Worm (Caenorhabditis elegans) whole organism, L4 larva: ENCODE measurements around the gene ZK1055.6.

Experiments
- aly-2 ChIP-seq: sonication (generic microtip); optimal IDR thresholded peaks from 2 replicates; lab custom pipeline; 2018; ENCODE audit warnings: missing biosample characterization, missing genetic modification characterization
- nhr-10 ChIP-seq: fragments of 150-350 bp; optimal IDR thresholded peaks from 2 replicates; lab custom pipeline; 2014; ENCODE audit warnings: missing biosample characterization, missing genetic modification characterization
- nhr-25 ChIP-seq: sonication (generic microtip); optimal IDR thresholded peaks from 2 replicates; lab custom pipeline; 2017; ENCODE audit warnings: missing genetic modification characterization, mild to moderate bottlenecking, missing compliant biosample characterization, antibody characterized with exemption, moderate library complexity, borderline replicate concordance; ENCODE audit not compliant: insufficient read depth

DNA sequence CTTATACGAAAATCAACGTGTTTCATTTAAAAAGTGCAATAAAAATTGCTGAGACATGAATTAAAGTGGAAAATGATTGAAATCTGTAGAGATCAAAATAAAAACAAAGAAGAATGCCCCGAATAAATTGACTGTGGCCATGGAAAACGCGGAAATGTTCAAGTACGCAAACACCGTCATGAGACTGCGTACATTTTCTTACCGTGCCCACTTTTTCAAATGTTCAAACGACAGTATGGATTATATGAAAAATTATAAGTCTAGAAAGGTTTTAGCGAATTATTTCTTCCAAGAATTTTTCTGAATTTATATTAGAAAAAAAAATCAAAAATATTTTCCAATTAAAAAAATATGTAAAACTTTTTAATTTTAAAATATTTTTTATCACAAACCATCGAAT, 9.1 kb upstream of the ZK1055.6 start:
- no peak for TF ChIP-seq nhr-25 (tag; lab: Kevin White, UChicago)
- TF ChIP-seq nhr-10 (tag; lab: Kevin White, UChicago), result no peak
- TF ChIP-seq aly-2 (tag; lab: Kevin White, UChicago), result no peak
